Fruit fly (Drosophila melanogaster): ENCODE measurements around the gene Mes2.

Gene Mes2

dm6 chr3L:22947993-22948954, 2.8 kb downstream of the Mes2 start (continued):
- peak in 1 of 2 experiments; percentile 21 for TF ChIP-seq Eip74EF (GFP tag; optimal IDR thresholded peaks at IDR 0.05)
- TF ChIP-seq chm (GFP tag; IDR thresholded peaks at IDR 0.05) = 0 out of 2 replicates have a peak, but pooled peaks have one; percentile 22
- no peak for TF ChIP-seq CG3847 (GFP tag; IDR thresholded peaks at IDR 0.05)
- TF ChIP-seq Pdp1 (GFP tag; optimal IDR thresholded peaks at IDR 0.05) = peak in 1 of 2 experiments; percentile 98
- peak; percentile 21 for TF ChIP-seq CG13894 (tag; optimal IDR thresholded peaks at IDR 0.05)
- TF ChIP-seq Ssrp (tag; optimal IDR thresholded peaks at IDR 0.05) = no peak
- no peak for TF ChIP-seq NK7.1 (GFP tag; optimal IDR thresholded peaks at IDR 0.05)
- peak; percentile 52 for TF ChIP-seq sug (tag; optimal IDR thresholded peaks at IDR 0.05)
- peak; percentile 5 for TF ChIP-seq ash1 (GFP tag; optimal IDR thresholded peaks at IDR 0.05)
- peak; percentile 41 for TF ChIP-seq gcm (GFP tag; optimal IDR thresholded peaks at IDR 0.05)
- no peak for TF ChIP-seq zen (tag; optimal IDR thresholded peaks at IDR 0.05)
- peak; percentile 47; the same call in 1 of the 2 replicates for TF ChIP-seq Adf1 (GFP tag; IDR thresholded peaks at IDR 0.05)
- peak; percentile 27 for TF ChIP-seq CG15479 (GFP tag; optimal IDR thresholded peaks at IDR 0.05)
- TF ChIP-seq pros (GFP tag; optimal IDR thresholded peaks at IDR 0.05) = peak; percentile 98
- no peak for TF ChIP-seq Six4 (GFP tag; optimal IDR thresholded peaks at IDR 0.05)
- TF ChIP-seq sna (GFP tag; IDR thresholded peaks at IDR 0.05; ENCODE audit: partially characterized antibody) = peak; percentile 64
- peak; percentile 6 for TF ChIP-seq chn (GFP tag; optimal IDR thresholded peaks at IDR 0.05)
- TF ChIP-seq toy (GFP tag; IDR thresholded peaks at IDR 0.05) = no peak
- peak; percentile 65 for TF ChIP-seq Med (GFP tag)

dm6 chr3L:22952703-22953102, 7.2 kb downstream of the Mes2 start:
- TF ChIP-seq CG2199 (GFP tag; IDR thresholded peaks at IDR 0.05) (peak; percentile 79; the same call in 2 of the 3 replicates), CG15479 (GFP tag; optimal IDR thresholded peaks at IDR 0.05) (peak; percentile 85), CG11504 (tag; optimal IDR thresholded peaks at IDR 0.05) (no peak), CG30020 (tag; optimal IDR thresholded peaks at IDR 0.05) (no peak), CG4328 (GFP tag; optimal IDR thresholded peaks at IDR 0.05) (no peak), phol (tag; optimal IDR thresholded peaks at IDR 0.05) (no peak), CG10979 (tag; optimal IDR thresholded peaks at IDR 0.05) (no peak), sqz (GFP tag; optimal IDR thresholded peaks at IDR 0.05) (peak; percentile 1), ewg (GFP tag; optimal IDR thresholded peaks at IDR 0.05) (no peak), sc (optimal IDR thresholded peaks at IDR 0.05) (no peak), sc (GFP tag; optimal IDR thresholded peaks at IDR 0.05) (no peak), eyg (GFP tag; optimal IDR thresholded peaks at IDR 0.05) (no peak), onecut (GFP tag; IDR thresholded peaks at IDR 0.05) (no peak), pros (GFP tag; optimal IDR thresholded peaks at IDR 0.05) (peak; percentile 93), Pdp1 (GFP tag; optimal IDR thresholded peaks at IDR 0.05) (no peak), CG9817 (tag; optimal IDR thresholded peaks at IDR 0.05) (no peak), CG4360 (GFP tag; IDR thresholded peaks at IDR 0.05) (peak; percentile 45; the same call in 1 of the 2 replicates), Meics (GFP tag; optimal IDR thresholded peaks at IDR 0.05) (no peak), CG7271 (tag; optimal IDR thresholded peaks at IDR 0.05) (no peak), Dek (tag; optimal IDR thresholded peaks at IDR 0.05) (no peak), CG14014 (GFP tag; IDR thresholded peaks at IDR 0.05) (no peak), Gug (GFP tag; IDR thresholded peaks at IDR 0.05) (no peak), mam (GFP tag; optimal IDR thresholded peaks at IDR 0.05) (no peak), Lpt (GFP tag; optimal IDR thresholded peaks at IDR 0.05) (no peak), Doc2 (GFP tag; IDR thresholded peaks at IDR 0.05) (no peak), sens (GFP tag) (peak; percentile 52), nerfin-1 (tag; optimal IDR thresholded peaks at IDR 0.05) (peak; percentile 75), C15 (GFP tag; IDR thresholded peaks at IDR 0.05) (no peak), CG3995 (GFP tag; optimal IDR thresholded peaks at IDR 0.05) (no peak)
